Worm (Caenorhabditis elegans): ENCODE results near the gene cct-2.

DNA sequence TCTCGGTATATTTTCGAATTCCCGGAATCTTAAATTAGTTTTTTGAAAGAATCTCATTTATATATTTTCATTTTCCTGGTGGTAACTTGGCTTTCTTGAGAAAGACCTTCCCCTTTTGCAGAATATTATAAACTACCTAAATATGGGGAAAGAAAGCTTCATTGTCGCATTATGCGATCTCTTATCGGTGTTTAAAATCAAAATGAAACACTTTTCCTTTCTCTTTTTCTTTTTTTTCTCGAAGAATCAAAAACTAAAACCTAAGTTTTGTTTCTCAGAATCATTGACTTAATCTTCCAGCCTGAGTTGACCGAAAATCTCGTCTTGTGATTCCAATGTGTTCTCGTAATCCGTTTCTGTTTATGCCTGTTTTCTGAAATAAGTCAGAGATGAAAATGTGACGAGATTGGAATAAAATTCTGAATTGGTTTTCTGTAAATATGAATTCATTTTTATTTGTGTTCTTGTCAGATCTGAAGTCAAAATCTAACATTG is 15.0 kb upstream of the cct-2 start:
- TF ChIP-seq unc-62 (GFP tag; optimal IDR thresholded peaks at IDR 0.05), result no peak
- no peak for TF ChIP-seq blmp-1 (tag; optimal IDR thresholded peaks at IDR 0.05; ENCODE audit: insufficient read depth)
- TF ChIP-seq ama-1 (optimal IDR thresholded peaks at IDR 0.05), result no peak
- TF ChIP-seq lin-13 (GFP tag; optimal IDR thresholded peaks at IDR 0.05), result no peak
- TF ChIP-seq ztf-4 (tag; optimal IDR thresholded peaks at IDR 0.05), result no peak
- TF ChIP-seq mbf-1 (tag; optimal IDR thresholded peaks at IDR 0.05), result no peak
- no peak for TF ChIP-seq aly-2 (tag; optimal IDR thresholded peaks at IDR 0.05)
- TF ChIP-seq C34F6.9 (tag; optimal IDR thresholded peaks at IDR 0.05), result no peak
- no peak for TF ChIP-seq nhr-12 (tag; optimal IDR thresholded peaks at IDR 0.05)
- no peak for TF ChIP-seq nhr-77 (tag; optimal IDR thresholded peaks at IDR 0.05)
- TF ChIP-seq lin-39 (tag; optimal IDR thresholded peaks at IDR 0.05), result no peak
- TF ChIP-seq skn-1 (tag; optimal IDR thresholded peaks at IDR 0.05), result no peak

All from whole organism, L2 larva.